Worm (Caenorhabditis elegans) whole organism, late embryonic: ENCODE results near the gene mtcu-2.

Experiments used
- C08G9.2 ChIP-seq: sonication (generic microtip); optimal IDR thresholded peaks from 2 replicates; lab custom pipeline; 2016; ENCODE audit warnings: mild to moderate bottlenecking, missing genetic modification characterization, moderate library complexity, missing compliant biosample characterization
- K02D7.2 ChIP-seq: sonication (generic microtip); optimal IDR thresholded peaks from 2 replicates; lab custom pipeline; 2017; ENCODE audit warnings: mild to moderate bottlenecking, missing genetic modification characterization, missing compliant biosample characterization
- ahr-1 ChIP-seq: sonication (generic microtip); optimal IDR thresholded peaks from 2 replicates; lab custom pipeline; 2016; ENCODE audit warnings: missing genetic modification characterization, missing compliant biosample characterization
- ceh-24 ChIP-seq: sonication (generic microtip); optimal IDR thresholded peaks from 2 replicates; lab custom pipeline; 2016; ENCODE audit warnings: mild to moderate bottlenecking, missing genetic modification characterization, missing compliant biosample characterization
- dmd-4 ChIP-seq: sonication (generic microtip); optimal IDR thresholded peaks from 2 replicates; lab custom pipeline; 2016; ENCODE audit warnings: borderline replicate concordance, missing genetic modification characterization, missing compliant biosample characterization
- fkh-10 ChIP-seq: fragments of 150-350 bp; optimal IDR thresholded peaks from 2 replicates; lab custom pipeline; 2014; ENCODE audit warnings: missing biosample characterization, missing genetic modification reagents, missing genetic modification characterization
- lin-11 ChIP-seq: fragments of 200-800 bp; sonication (Bioruptor generic); optimal IDR thresholded peaks from 2 replicates; lab custom pipeline; 2018; ENCODE audit warnings: mild to moderate bottlenecking, missing genetic modification characterization, missing compliant biosample characterization
- madf-2 ChIP-seq: sonication (generic microtip); optimal IDR thresholded peaks from 2 replicates; lab custom pipeline; 2017; ENCODE audit warnings: missing genetic modification characterization, missing compliant biosample characterization
- pha-4 ChIP-seq: fragments of 150-350 bp; optimal IDR thresholded peaks from 2 replicates; lab custom pipeline; 2018; ENCODE audit warnings: missing biosample characterization, missing genetic modification reagents, missing genetic modification characterization

ce11 chrII:9992474-9992873, 40.5 kb downstream of the mtcu-2 start:
- TF ChIP-seq lin-11 (no peak), dmd-4 (tag; lab: Kevin White, UChicago) (no peak), K02D7.2 (tag; lab: Kevin White, UChicago) (no peak), pha-4 (tag; lab: Kevin White, UChicago) (no peak), C08G9.2 (no peak), ahr-1 (tag; lab: Kevin White, UChicago) (no peak), ceh-24 (no peak), fkh-10 (GFP tag; lab: Kevin White, UChicago) (no peak), madf-2 (no peak)
